Worm (Caenorhabditis elegans) whole organism, dauer: Measurements from ENCODE around the gene mpdu-1.

Experiments
- unc-62 ChIP-seq: sonication (generic microtip); optimal IDR thresholded peaks from 2 replicates; lab custom pipeline; 2017; ENCODE audit warnings: missing biosample characterization, missing genetic modification reagents, missing genetic modification characterization

Gene mpdu-1

ce11 chrV:8359113-8359564 lies at the start of gene mpdu-1:
mpdu-1 (minus strand) TSS chrV:8359163.
- TF ChIP-seq unc-62, result no peak

- TF ChIP-seq unc-62, result no peak
Observed at ce11 chrV:8406911-8407310, 47.9 kb upstream of the mpdu-1 start.

- TF ChIP-seq unc-62, result no peak
Observed at ce11 chrV:8406155-8406554, 47.2 kb upstream of the mpdu-1 start.

ce11 chrV:8404339-8404738 lies 45.4 kb upstream of the mpdu-1 start:
- TF ChIP-seq unc-62, result no peak

ce11 chrV:8403916-8404315 lies 45.0 kb upstream of the mpdu-1 start:
- TF ChIP-seq unc-62, result no peak

- TF ChIP-seq unc-62, result no peak
Observed at ce11 chrV:8403152-8403551, 44.2 kb upstream of the mpdu-1 start.

- no peak for TF ChIP-seq unc-62
Observed at ce11 chrV:8402392-8402791, 43.4 kb upstream of the mpdu-1 start, which contains the start of gene F52E1.9. F52E1.9 (minus strand) TSS chrV:8402669.

- no peak for TF ChIP-seq unc-62
Observed at ce11 chrV:8401267-8401666, 42.3 kb upstream of the mpdu-1 start.

ce11 chrV:8400808-8401207 lies 41.8 kb upstream of the mpdu-1 start:
- TF ChIP-seq unc-62, result no peak

ce11 chrV:8394357-8394850 lies 35.4 kb upstream of the mpdu-1 start, which contains the start of the genes pho-6 and F52E1.3:
pho-6 (minus strand) TSS chrV:8394457.
F52E1.3 (plus strand) TSS chrV:8394800.
- no peak for TF ChIP-seq unc-62

ce11 chrV:8389307-8389706 lies 30.3 kb upstream of the mpdu-1 start:
- no peak for TF ChIP-seq unc-62

- TF ChIP-seq unc-62, result no peak
Observed at ce11 chrV:8387056-8387455, 28.1 kb upstream of the mpdu-1 start, which contains the start of gene gcy-7. gcy-7 (plus strand) TSS chrV:8387356.

- TF ChIP-seq unc-62, result no peak
Observed at ce11 chrV:8385879-8386530, 27.0 kb upstream of the mpdu-1 start, which contains the start of gene hsp-17. hsp-17 (minus strand) TSS chrV:8385929.

- no peak for TF ChIP-seq unc-62
Observed at ce11 chrV:8384809-8385208, 25.8 kb upstream of the mpdu-1 start.

- TF ChIP-seq unc-62, result no peak
Observed at ce11 chrV:8383716-8384115, 24.8 kb upstream of the mpdu-1 start, which contains the start of gene F52E1.14. F52E1.14 (plus strand) TSS chrV:8383922.

ce11 chrV:8380076-8380475 lies 21.1 kb upstream of the mpdu-1 start:
- TF ChIP-seq unc-62, result no peak

ce11 chrV:8379206-8379605 lies 20.2 kb upstream of the mpdu-1 start, which contains the start of gene F52E1.5:
F52E1.5 (plus strand) TSS chrV:8379506.
- TF ChIP-seq unc-62, result no peak

ce11 chrV:8375849-8376248 lies 16.9 kb upstream of the mpdu-1 start, which contains the start of gene F38E1.3:
F38E1.3 (plus strand) TSS chrV:8376149.
- TF ChIP-seq unc-62, result no peak
